Worm (Caenorhabditis elegans): Measurements from ENCODE around the gene srsx-39.

DNA sequence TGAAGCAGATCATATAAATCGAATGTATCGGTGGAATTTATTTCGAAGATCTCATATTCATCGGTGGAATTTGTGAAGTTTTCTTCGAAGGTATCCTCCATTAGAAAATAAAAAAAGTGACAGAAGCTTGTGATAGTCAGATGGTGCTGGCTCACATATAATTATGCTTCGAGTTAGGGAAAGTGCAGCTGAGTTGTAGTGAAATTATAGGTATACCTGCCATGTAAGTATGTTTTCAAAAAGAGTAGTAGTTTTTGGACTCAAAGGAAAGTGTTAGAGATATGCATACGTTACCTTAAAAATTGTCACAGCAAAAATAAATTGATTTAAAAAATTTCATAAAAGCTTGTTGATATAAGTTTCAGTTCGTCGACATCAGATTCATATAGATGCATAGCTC, 16.4 kb downstream of the srsx-39 start, which contains the start of gene srw-11:
- TF ChIP-seq ztf-23 (GFP tag; IDR thresholded peaks at IDR 0.05) = no peak
- no peak for TF ChIP-seq T22C8.4 (GFP tag; IDR thresholded peaks at IDR 0.05)
- no peak for TF ChIP-seq ref-1 (GFP tag; conservative IDR thresholded peaks at IDR 0.05)
